Worm (Caenorhabditis elegans) whole organism, L4 larva: ENCODE results near the gene mpst-3.
A peak's percentile ranks its signal among the peaks of the same experiment; 100 is the strongest.

Experiments
- D1046.2 ChIP-seq: fragments of 200-800 bp; sonication (Bioruptor generic); IDR thresholded peaks from 2 replicates; pipeline ENCODE4 v1.3.6; 2022; ENCODE audit warnings: missing genetic modification characterization, missing compliant biosample characterization
- F44E2.7 ChIP-seq: fragments of 200-800 bp; sonication (Bioruptor generic); IDR thresholded peaks from 2 replicates; pipeline ENCODE4 v2.1.2; 2022; ENCODE audit warnings: missing genetic modification characterization, missing compliant biosample characterization
- F49E8.2 ChIP-seq: sonication (generic microtip); optimal IDR thresholded peaks from 2 replicates; lab custom pipeline; 2016; ENCODE audit warnings: missing compliant biosample characterization, mild to moderate bottlenecking, missing genetic modification characterization, borderline replicate concordance
- T20F7.1 ChIP-seq: fragments of 200-800 bp; sonication (Bioruptor generic); optimal IDR thresholded peaks from 2 replicates; lab custom pipeline; 2018; ENCODE audit warnings: mild to moderate bottlenecking, missing genetic modification characterization, missing compliant biosample characterization
- T26A8.4 ChIP-seq: fragments of 200-800 bp; sonication (Bioruptor generic); IDR thresholded peaks from 2 replicates; pipeline ENCODE4 v1.3.6; 2022; ENCODE audit warnings: missing genetic modification characterization, missing compliant biosample characterization
- Y5F2A.4 ChIP-seq: fragments of 200-800 bp; sonication (Bioruptor generic); optimal IDR thresholded peaks from 2 replicates; lab custom pipeline; 2018; ENCODE audit warnings: mild to moderate bottlenecking, missing genetic modification characterization, missing compliant biosample characterization
- Y75B8A.6 ChIP-seq: fragments of 200-800 bp; sonication (Bioruptor generic); IDR thresholded peaks from 2 replicates; pipeline ENCODE4 v1.3.6; 2022; ENCODE audit warnings: missing genetic modification reagents, missing genetic modification characterization, missing compliant biosample characterization
- ZK337.2 ChIP-seq: fragments of 200-800 bp; sonication (Bioruptor generic); IDR thresholded peaks from 2 replicates; pipeline ENCODE4 v1.3.6; 2022; ENCODE audit warnings: missing genetic modification reagents, missing genetic modification characterization, missing compliant biosample characterization
- ZK546.5 ChIP-seq, 2 experiments: sonication (generic microtip); optimal IDR thresholded peaks; 2 replicates each; lab custom pipeline; 2017; ENCODE audit warnings: missing biosample characterization in 2 of 2, missing genetic modification characterization in 2 of 2
- aha-1 ChIP-seq: fragments of 150-350 bp; peaks from one replicate; lab custom pipeline; 2014; ENCODE audit warnings: missing biosample characterization, missing genetic modification characterization
- aly-2 ChIP-seq: sonication (generic microtip); optimal IDR thresholded peaks from 2 replicates; lab custom pipeline; 2018; ENCODE audit warnings: missing biosample characterization, missing genetic modification characterization
- ama-1 ChIP-seq: fragments of 150-350 bp; optimal IDR thresholded peaks from 2 replicates; lab custom pipeline; 2014; ENCODE audit warnings: inconsistent platforms, mixed read lengths
- arid-1 ChIP-seq: fragments of 200-800 bp; sonication (Bioruptor generic); conservative IDR thresholded peaks from 2 replicates; pipeline ENCODE4 v1.3.6; 2022; ENCODE audit warnings: missing genetic modification reagents, missing genetic modification characterization, missing compliant biosample characterization
- ceh-32 ChIP-seq: sonication (generic microtip); optimal IDR thresholded peaks from 2 replicates; lab custom pipeline; 2016; ENCODE audit warnings: mild to moderate bottlenecking, missing genetic modification characterization, missing compliant biosample characterization; ENCODE audit not compliant: poor library complexity
- ceh-44 ChIP-seq: fragments of 200-800 bp; sonication (Bioruptor generic); IDR thresholded peaks from 2 replicates; pipeline ENCODE4 v1.3.6; 2022; ENCODE audit warnings: missing genetic modification reagents, missing genetic modification characterization, missing compliant biosample characterization
- ces-1 ChIP-seq: fragments of 150-350 bp; sonication (generic microtip); optimal IDR thresholded peaks from 4 replicates; lab custom pipeline; 2014; ENCODE audit warnings: missing biosample characterization, missing genetic modification reagents, missing genetic modification characterization
- cey-2 ChIP-seq: sonication (generic microtip); optimal IDR thresholded peaks from 3 replicates; lab custom pipeline; 2017; ENCODE audit warnings: missing genetic modification characterization, mild to moderate bottlenecking, missing compliant biosample characterization, antibody characterized with exemption, borderline replicate concordance; ENCODE audit not compliant: insufficient read depth
- daf-12 ChIP-seq: fragments of 150-350 bp; optimal IDR thresholded peaks from 2 replicates; lab custom pipeline; 2014; ENCODE audit warnings: missing biosample characterization, missing genetic modification reagents, missing genetic modification characterization
- daf-16 ChIP-seq, 3 experiments: sonication (generic microtip); optimal IDR thresholded peaks; 2 replicates each; lab custom pipeline; 2016 to 2017; ENCODE audit warnings: missing genetic modification characterization in 3 of 3, missing genetic modification reagents in 3 of 3, mild to moderate bottlenecking in 2 of 3, missing compliant biosample characterization in 2 of 3, missing biosample characterization in 1 of 3, moderate library complexity in 1 of 3
- dmd-6 ChIP-seq: fragments of 200-800 bp; sonication (Bioruptor generic); IDR thresholded peaks from 2 replicates; pipeline ENCODE4 v1.3.6; 2022; ENCODE audit warnings: missing genetic modification reagents, missing genetic modification characterization, missing compliant biosample characterization
- dpl-1 ChIP-seq: fragments of 150-350 bp; optimal IDR thresholded peaks from 2 replicates; lab custom pipeline; 2014; ENCODE audit warnings: missing biosample characterization, missing genetic modification reagents, missing genetic modification characterization
- egl-27 ChIP-seq: sonication (generic microtip); optimal IDR thresholded peaks from 3 replicates; lab custom pipeline; 2017; ENCODE audit warnings: missing biosample characterization, missing genetic modification reagents, missing genetic modification characterization
- fos-1 ChIP-seq: fragments of 150-350 bp; optimal IDR thresholded peaks from 2 replicates; lab custom pipeline; 2014; ENCODE audit warnings: missing biosample characterization, missing genetic modification characterization
- hif-1 ChIP-seq, 2 experiments: sonication (generic microtip); optimal IDR thresholded peaks; 2 replicates each; lab custom pipeline; 2016 to 2017; ENCODE audit warnings: missing compliant biosample characterization in 2 of 2, missing genetic modification characterization in 2 of 2, missing genetic modification reagents in 2 of 2, missing genotype in 2 of 2, mild to moderate bottlenecking in 1 of 2
- hlh-11 ChIP-seq: fragments of 200-800 bp; sonication (Bioruptor generic); optimal IDR thresholded peaks from 2 replicates; lab custom pipeline; 2018; ENCODE audit warnings: mild to moderate bottlenecking, missing genetic modification characterization, missing compliant biosample characterization
- hlh-30 ChIP-seq: sonication (generic microtip); optimal IDR thresholded peaks from 2 replicates; lab custom pipeline; 2017; ENCODE audit warnings: antibody characterized with exemption, mild to moderate bottlenecking, missing genetic modification characterization, missing compliant biosample characterization; ENCODE audit not compliant: insufficient read depth
- lin-38 ChIP-seq: fragments of 200-800 bp; sonication (Bioruptor generic); IDR thresholded peaks from 2 replicates; pipeline ENCODE4 v1.3.6; 2022; ENCODE audit warnings: missing genetic modification reagents, missing genetic modification characterization, missing compliant biosample characterization
- lsy-2 ChIP-seq, 2 experiments: fragments of 150-350 bp in 1 of 2; sonication (generic microtip) in 1 of 2; optimal IDR thresholded peaks; 2 replicates each; lab custom pipeline; 2014 to 2017; ENCODE audit warnings: missing biosample characterization in 2 of 2, missing genetic modification characterization in 2 of 2
- madf-9 ChIP-seq: fragments of 200-800 bp; sonication (Bioruptor generic); conservative IDR thresholded peaks from 2 replicates; pipeline ENCODE4 v1.3.6; 2022; ENCODE audit warnings: missing genetic modification reagents, missing genetic modification characterization, missing compliant biosample characterization
- mxl-2 ChIP-seq: fragments of 200-800 bp; sonication (Bioruptor generic); conservative IDR thresholded peaks from 2 replicates; pipeline ENCODE4 v1.3.6; 2022; ENCODE audit warnings: missing genetic modification reagents, missing genetic modification characterization, missing compliant biosample characterization
- mxl-3 ChIP-seq: fragments of 200-800 bp; sonication (Bioruptor generic); optimal IDR thresholded peaks from 2 replicates; lab custom pipeline; 2018; ENCODE audit warnings: mild to moderate bottlenecking, missing genetic modification characterization, missing compliant biosample characterization
- nhr-10 ChIP-seq: fragments of 150-350 bp; optimal IDR thresholded peaks from 2 replicates; lab custom pipeline; 2014; ENCODE audit warnings: missing biosample characterization, missing genetic modification characterization
- nhr-11 ChIP-seq: fragments of 150-350 bp; optimal IDR thresholded peaks from 2 replicates; lab custom pipeline; 2014; ENCODE audit warnings: missing biosample characterization, missing genetic modification characterization
- nhr-25 ChIP-seq: sonication (generic microtip); optimal IDR thresholded peaks from 2 replicates; lab custom pipeline; 2017; ENCODE audit warnings: missing genetic modification characterization, mild to moderate bottlenecking, missing compliant biosample characterization, antibody characterized with exemption, moderate library complexity, borderline replicate concordance; ENCODE audit not compliant: insufficient read depth
- nhr-28 ChIP-seq: fragments of 150-350 bp; optimal IDR thresholded peaks from 2 replicates; lab custom pipeline; 2014; ENCODE audit warnings: missing biosample characterization, missing genetic modification characterization
- nhr-42 ChIP-seq: fragments of 200-800 bp; sonication (Bioruptor generic); IDR thresholded peaks from 2 replicates; pipeline ENCODE4 v1.3.6; 2022; ENCODE audit warnings: missing genetic modification characterization, missing compliant biosample characterization
- nhr-48 ChIP-seq: sonication (generic microtip); optimal IDR thresholded peaks from 2 replicates; lab custom pipeline; 2016; ENCODE audit warnings: mild to moderate bottlenecking, missing genetic modification characterization, missing compliant biosample characterization
- nhr-6 ChIP-seq: fragments of 150-350 bp; optimal IDR thresholded peaks from 2 replicates; lab custom pipeline; 2014; ENCODE audit warnings: missing biosample characterization, missing genetic modification characterization
- nhr-77 ChIP-seq: fragments of 150-350 bp; optimal IDR thresholded peaks from 2 replicates; lab custom pipeline; 2014; ENCODE audit warnings: missing biosample characterization, missing genetic modification characterization
- pha-4 ChIP-seq, 2 experiments: fragments of 150-350 bp in 1 of 2; fragments of 200-800 bp in 1 of 2; sonication (Bioruptor generic) in 1 of 2; IDR thresholded peaks in 1 of 2; optimal IDR thresholded peaks in 1 of 2; 2 replicates each; pipeline versions ENCODE4 v1.3.6 to Lab custom; 2014 to 2022; ENCODE audit warnings: missing genetic modification characterization in 2 of 2, missing genetic modification reagents in 2 of 2, missing biosample characterization in 1 of 2, missing compliant biosample characterization in 1 of 2
- php-3 ChIP-seq: fragments of 200-800 bp; sonication (Bioruptor generic); IDR thresholded peaks from 2 replicates; pipeline ENCODE4 v1.3.6; 2022; ENCODE audit warnings: missing genetic modification reagents, missing genetic modification characterization, missing compliant biosample characterization
- pqm-1 ChIP-seq: sonication (generic microtip); optimal IDR thresholded peaks from 2 replicates; lab custom pipeline; 2017; ENCODE audit warnings: missing biosample characterization, missing genetic modification characterization
- sdz-12 ChIP-seq: fragments of 200-800 bp; sonication (Bioruptor generic); optimal IDR thresholded peaks from 2 replicates; lab custom pipeline; 2018; ENCODE audit warnings: mild to moderate bottlenecking, missing genetic modification characterization, missing compliant biosample characterization
- set-16 ChIP-seq: fragments of 200-800 bp; sonication (Bioruptor generic); IDR thresholded peaks from 2 replicates; pipeline ENCODE4 v1.3.6; 2022; ENCODE audit warnings: missing genetic modification reagents, missing genetic modification characterization, missing compliant biosample characterization
- snpc-1.2 ChIP-seq: fragments of 200-800 bp; sonication (Bioruptor generic); IDR thresholded peaks from 2 replicates; pipeline ENCODE4 v1.3.6; 2022; ENCODE audit warnings: missing genetic modification reagents, missing genetic modification characterization, missing compliant biosample characterization
- spr-1 ChIP-seq: sonication (generic microtip); optimal IDR thresholded peaks from 2 replicates; lab custom pipeline; 2016; ENCODE audit warnings: mild to moderate bottlenecking, missing genetic modification characterization, missing compliant biosample characterization
- unc-130 ChIP-seq: sonication (generic microtip); optimal IDR thresholded peaks from 2 replicates; lab custom pipeline; 2016; ENCODE audit warnings: missing genetic modification reagents, missing genetic modification characterization, missing compliant biosample characterization
- unc-62 ChIP-seq, 3 experiments: fragments of 150-350 bp in 1 of 3; sonication (generic microtip); optimal IDR thresholded peaks in 2 of 3; peaks in 1 of 3; 1 replicate in 1 of 3; 2 replicates in 2 of 3; lab custom pipeline; 2014 to 2017; ENCODE audit warnings: missing biosample characterization in 3 of 3, missing genetic modification characterization in 3 of 3, missing genetic modification reagents in 3 of 3, missing genotype in 1 of 3
- ztf-11 ChIP-seq: fragments of 150-350 bp; optimal IDR thresholded peaks from 2 replicates; lab custom pipeline; 2014; ENCODE audit warnings: missing biosample characterization, missing genetic modification characterization

mpst-3 gene

DNA sequence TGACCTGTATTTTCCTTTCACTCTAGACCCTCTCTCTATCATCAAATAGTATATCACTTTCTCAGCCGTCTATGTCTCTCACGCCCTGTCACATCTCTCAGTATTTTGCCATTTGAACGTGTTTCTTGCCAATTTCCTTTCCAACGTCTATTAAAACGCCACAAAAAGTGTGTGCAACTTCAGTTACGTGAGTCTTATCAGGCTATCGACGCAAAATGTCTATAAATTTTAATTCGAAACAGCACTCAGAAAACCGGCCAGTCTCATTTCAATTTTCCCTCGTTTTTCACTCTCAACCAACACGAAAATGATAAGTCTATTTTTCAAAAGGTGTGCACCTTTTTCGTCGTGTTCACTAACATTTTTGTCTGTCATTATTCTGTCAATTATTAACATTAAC lies at the start of gene mpst-3:
Gene mpst-3, plus strand, starts transcription at position 91 of the 400 bp plus-strand sequence.
- TF ChIP-seq hif-1 (tag; optimal IDR thresholded peaks at IDR 0.05; lab: Kevin White, UChicago), result peak; percentile 44 to 71
- no peak for TF ChIP-seq sdz-12 (GFP tag; lab: Kevin White, UChicago)
- no peak for TF ChIP-seq unc-130
- TF ChIP-seq daf-12 (tag; lab: Kevin White, UChicago), result no peak
- TF ChIP-seq ZK337.2 (GFP tag; lab: Robert Waterston, UW), result no peak
- peak; percentile 66 for TF ChIP-seq nhr-6 (tag; lab: Kevin White, UChicago)
- TF ChIP-seq nhr-10, result no peak
- no peak for TF ChIP-seq set-16 (GFP tag; lab: Robert Waterston, UW)
- no peak for TF ChIP-seq unc-62 (GFP tag; optimal IDR thresholded peaks at IDR 0.05 in 1 of 2; lab: Kevin White, UChicago)
- TF ChIP-seq unc-62 (tag; optimal IDR thresholded peaks at IDR 0.05; lab: Kevin White, UChicago), result no peak
- no peak for TF ChIP-seq ama-1 (lab: Kevin White, UChicago)
- TF ChIP-seq lsy-2 (tag; optimal IDR thresholded peaks at IDR 0.05; lab: Kevin White, UChicago), result no peak
- TF ChIP-seq cey-2 (tag; lab: Kevin White, UChicago), result no peak
- TF ChIP-seq spr-1 (tag; lab: Kevin White, UChicago), result no peak
- TF ChIP-seq F49E8.2 (tag; lab: Kevin White, UChicago), result no peak
- TF ChIP-seq hlh-30, result peak; percentile 20
- TF ChIP-seq ceh-44, result no peak
- no peak for TF ChIP-seq Y75B8A.6 (GFP tag; lab: Robert Waterston, UW)
- no peak for TF ChIP-seq ZK546.5 (tag; optimal IDR thresholded peaks at IDR 0.05; lab: Kevin White, UChicago)
- TF ChIP-seq madf-9 (GFP tag; lab: Robert Waterston, UW), result no peak
- no peak for TF ChIP-seq F44E2.7 (GFP tag; lab: Robert Waterston, UW)
- no peak for TF ChIP-seq ces-1
- TF ChIP-seq lin-38 (GFP tag; lab: Robert Waterston, UW), result no peak
- no peak for TF ChIP-seq ceh-32
- no peak for TF ChIP-seq pha-4 (GFP tag; IDR thresholded peaks at IDR 0.05; lab: Robert Waterston, UW)
- no peak for TF ChIP-seq pha-4 (tag; optimal IDR thresholded peaks at IDR 0.05; lab: Kevin White, UChicago)
- TF ChIP-seq dpl-1, result no peak
- peak; percentile 47 for TF ChIP-seq nhr-48 (tag; lab: Kevin White, UChicago)
- TF ChIP-seq fos-1 (tag; lab: Kevin White, UChicago), result no peak
- TF ChIP-seq nhr-28, result peak; percentile 73
- no peak for TF ChIP-seq D1046.2 (GFP tag; lab: Robert Waterston, UW)
- peak; percentile 86 for TF ChIP-seq pqm-1 (tag; lab: Kevin White, UChicago)
- TF ChIP-seq nhr-77 (tag; lab: Kevin White, UChicago), result peak; percentile 22
- TF ChIP-seq egl-27 (tag; lab: Kevin White, UChicago), result no peak
- TF ChIP-seq nhr-25 (tag; lab: Kevin White, UChicago), result no peak
- TF ChIP-seq dmd-6 (GFP tag; lab: Robert Waterston, UW), result peak; percentile 83
- no peak for TF ChIP-seq T26A8.4 (GFP tag; lab: Robert Waterston, UW)
- TF ChIP-seq arid-1 (GFP tag; lab: Robert Waterston, UW), result no peak
- no peak for TF ChIP-seq Y5F2A.4 (GFP tag; lab: Kevin White, UChicago)
- TF ChIP-seq ztf-11 (tag; lab: Kevin White, UChicago), result no peak
- no peak for TF ChIP-seq aha-1 (tag; lab: Kevin White, UChicago)
- TF ChIP-seq hlh-11 (tag; lab: Kevin White, UChicago), result peak; percentile 79
- TF ChIP-seq mxl-2 (GFP tag; lab: Robert Waterston, UW), result no peak
- TF ChIP-seq php-3 (GFP tag; lab: Robert Waterston, UW), result peak; percentile 87
- TF ChIP-seq daf-16 (GFP tag; optimal IDR thresholded peaks at IDR 0.05; lab: Kevin White, UChicago), result no peak
- TF ChIP-seq daf-16 (tag; optimal IDR thresholded peaks at IDR 0.05; lab: Kevin White, UChicago), result peak; percentile 83
- no peak for TF ChIP-seq T20F7.1 (GFP tag; lab: Kevin White, UChicago)
- TF ChIP-seq nhr-42 (GFP tag; lab: Robert Waterston, UW), result no peak
- no peak for TF ChIP-seq nhr-11 (tag; lab: Kevin White, UChicago)
- TF ChIP-seq snpc-1.2, result no peak
- peak; percentile 51 for TF ChIP-seq mxl-3 (GFP tag; lab: Kevin White, UChicago)
- no peak for TF ChIP-seq aly-2 (tag; lab: Kevin White, UChicago)
